Worm (Caenorhabditis elegans): Measurements from ENCODE around the gene lonp-2.
A peak's percentile ranks its signal among the peaks of the same experiment; 100 is the strongest.

Gene lonp-2

DNA sequence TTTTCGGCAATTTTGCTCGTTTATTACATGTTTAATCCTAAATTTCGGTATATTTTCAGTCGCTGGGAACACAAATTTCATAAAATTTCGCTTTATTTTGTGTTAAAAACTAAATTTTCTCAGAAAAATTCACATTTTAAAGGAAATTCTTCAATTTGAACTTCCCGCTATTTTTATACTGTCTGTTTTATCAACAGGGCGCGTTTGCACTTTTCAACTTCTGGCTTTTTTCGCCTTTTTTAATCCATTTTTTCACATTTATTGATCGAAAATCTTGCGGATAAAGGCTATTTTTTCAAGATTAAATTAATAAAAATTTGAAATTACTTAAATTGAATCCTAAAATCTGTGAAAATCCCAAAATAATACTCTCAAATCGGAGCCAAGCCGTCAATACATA is 44.6 kb downstream of the lonp-2 start (continued):
- TF ChIP-seq elt-3 (tag; optimal IDR thresholded peaks at IDR 0.05): peak in 1 of 6 experiments; percentile 29
- TF ChIP-seq lin-35 (GFP tag; optimal IDR thresholded peaks at IDR 0.05): peak; percentile 96 to 97
- TF ChIP-seq pax-3 (tag; optimal IDR thresholded peaks at IDR 0.05): no peak

ce11 chrIII:12152599-12152998 is 45.0 kb downstream of the lonp-2 start, which contains the start of gene Y75B8A.7:
Gene Y75B8A.7 (plus strand): TSS chrIII:12152899.
- no peak for TF ChIP-seq nhr-84 (tag; optimal IDR thresholded peaks at IDR 0.05)
- peak; percentile 25 for TF ChIP-seq nhr-85 (tag)

DNA sequence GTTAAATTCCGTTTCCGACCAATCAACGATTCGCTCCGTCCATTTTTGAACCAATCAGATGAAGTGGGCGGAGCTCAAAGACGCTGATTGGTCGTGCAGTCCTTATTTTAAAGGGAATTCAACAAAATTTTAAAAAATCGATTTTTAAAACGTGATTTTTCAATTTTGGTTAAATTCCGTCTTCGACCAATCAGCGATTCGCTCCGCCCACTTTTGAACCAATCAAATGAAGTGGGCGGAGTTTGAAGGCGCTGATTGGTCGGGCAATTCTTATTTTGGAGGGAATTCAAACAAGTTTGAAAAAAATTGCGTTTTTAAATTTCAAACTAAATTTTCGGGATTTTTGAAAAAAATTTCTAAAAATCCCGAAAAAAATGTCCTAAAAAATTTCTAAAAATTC is 45.9 kb downstream of the lonp-2 start:
- no peak for TF ChIP-seq alr-1 (tag; optimal IDR thresholded peaks at IDR 0.05; ENCODE audit: borderline replicate concordance)
- no peak for TF ChIP-seq nhr-19 (GFP tag; conservative IDR thresholded peaks at IDR 0.05)

DNA sequence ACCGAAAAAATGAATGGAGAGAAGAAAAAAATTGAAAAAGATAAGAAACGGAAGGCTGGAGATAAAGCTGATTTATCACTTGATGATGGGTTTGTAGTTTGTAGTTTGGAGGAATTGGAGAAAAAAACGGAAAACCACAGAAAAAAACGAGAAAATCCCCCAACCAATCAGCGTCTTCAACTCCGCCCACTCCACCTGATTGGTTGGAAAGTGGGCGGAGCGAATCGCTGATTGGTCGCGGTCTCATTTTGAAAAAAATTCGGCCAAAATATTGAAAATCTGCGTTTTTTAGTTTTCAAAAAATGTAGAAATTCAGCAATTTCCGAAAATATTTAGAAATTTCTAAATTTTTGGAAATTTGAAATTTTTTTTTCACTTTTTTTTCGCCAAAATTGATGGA is 48.2 kb downstream of the lonp-2 start:
- TF ChIP-seq C04F5.9 (tag; optimal IDR thresholded peaks at IDR 0.05) (no peak), ceh-63 (GFP tag; optimal IDR thresholded peaks at IDR 0.05) (no peak), unc-62 (GFP tag; optimal IDR thresholded peaks at IDR 0.05) (no peak), xbp-1 (tag; optimal IDR thresholded peaks at IDR 0.05) (no peak), C16A3.4 (tag; optimal IDR thresholded peaks at IDR 0.05) (no peak), swsn-7 (tag; optimal IDR thresholded peaks at IDR 0.05) (no peak), lin-39 (tag; optimal IDR thresholded peaks at IDR 0.05) (no peak), tbx-2 (tag; optimal IDR thresholded peaks at IDR 0.05) (no peak), nhr-71 (tag; optimal IDR thresholded peaks at IDR 0.05) (no peak), rnt-1 (tag; optimal IDR thresholded peaks at IDR 0.05) (no peak), ceh-90 (tag; optimal IDR thresholded peaks at IDR 0.05) (no peak), mdl-1 (tag; optimal IDR thresholded peaks at IDR 0.05) (no peak), nhr-11 (tag; optimal IDR thresholded peaks at IDR 0.05) (no peak), hlh-4 (tag; optimal IDR thresholded peaks at IDR 0.05) (no peak), sup-37 (GFP tag; optimal IDR thresholded peaks at IDR 0.05) (no peak), irx-1 (tag; optimal IDR thresholded peaks at IDR 0.05) (no peak), dpl-1 (GFP tag; optimal IDR thresholded peaks at IDR 0.05) (no peak), hlh-17 (GFP tag; optimal IDR thresholded peaks at IDR 0.05; ENCODE audit: borderline replicate concordance) (no peak)

DNA sequence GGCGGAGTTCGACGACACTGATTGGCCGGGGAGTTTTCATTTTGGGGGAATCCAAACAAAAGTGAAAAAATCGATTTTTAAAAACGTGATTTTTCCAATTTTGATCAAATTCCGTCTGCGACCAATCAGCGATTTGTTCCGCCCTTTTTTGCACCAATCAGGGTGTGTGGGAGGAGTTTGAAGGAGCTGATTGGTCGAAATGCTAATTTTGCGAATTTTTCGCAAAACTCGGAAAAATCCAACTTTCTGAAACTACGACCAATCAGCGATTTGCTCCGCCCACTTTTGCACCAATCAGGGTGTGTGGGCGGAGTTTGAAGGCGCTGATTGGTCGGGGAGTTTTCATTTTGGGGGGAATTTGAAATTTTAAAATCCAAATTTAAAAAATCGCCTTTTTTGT is 49.0 kb downstream of the lonp-2 start:
- TF ChIP-seq ets-5 (GFP tag; IDR thresholded peaks at IDR 0.05) (no peak), efl-1 (optimal IDR thresholded peaks at IDR 0.05) (no peak), efl-1 (GFP tag; optimal IDR thresholded peaks at IDR 0.05 in 1 of 2) (peak in 1 of 2 experiments; percentile 6)

DNA sequence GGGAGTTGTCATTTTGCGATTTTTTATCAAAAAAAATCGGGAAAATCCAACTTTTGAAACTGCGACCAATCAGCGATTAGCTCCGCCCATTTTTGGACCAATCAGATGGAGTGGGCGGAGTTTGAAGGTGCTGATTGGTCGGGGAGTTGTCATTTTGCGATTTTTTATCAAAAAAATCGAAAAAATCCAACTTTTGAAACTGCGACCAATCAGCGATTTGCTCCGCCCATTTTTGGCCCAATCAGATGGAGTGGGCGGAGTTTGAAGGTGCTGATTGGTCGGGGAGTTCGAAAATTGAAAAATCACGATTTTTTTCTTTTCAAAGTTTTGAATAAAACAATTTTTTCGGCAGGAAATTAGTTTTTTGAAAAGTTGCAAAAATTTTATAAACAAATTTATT is 50.0 kb downstream of the lonp-2 start:
- TF ChIP-seq aly-2 (tag; optimal IDR thresholded peaks at IDR 0.05): no peak
- TF ChIP-seq sptf-1 (tag; optimal IDR thresholded peaks at IDR 0.05): no peak
- no peak for TF ChIP-seq ceh-63 (GFP tag; optimal IDR thresholded peaks at IDR 0.05)

ce11 chrIII:12159208-12159607 is 51.6 kb downstream of the lonp-2 start:
- TF ChIP-seq ceh-88 (GFP tag; IDR thresholded peaks at IDR 0.05) (no peak), nhr-237 (tag; optimal IDR thresholded peaks at IDR 0.05) (no peak), jun-1 (tag; optimal IDR thresholded peaks at IDR 0.05) (no peak), elt-2 (tag; optimal IDR thresholded peaks at IDR 0.05) (no peak), pax-3 (tag; optimal IDR thresholded peaks at IDR 0.05) (no peak), vab-15 (tag; optimal IDR thresholded peaks at IDR 0.05) (no peak), xbp-1 (tag; optimal IDR thresholded peaks at IDR 0.05) (no peak), ztf-4 (tag; optimal IDR thresholded peaks at IDR 0.05) (no peak), sup-37 (GFP tag; optimal IDR thresholded peaks at IDR 0.05) (no peak), blmp-1 (tag; optimal IDR thresholded peaks at IDR 0.05) (no peak), unc-30 (tag; optimal IDR thresholded peaks at IDR 0.05) (no peak), mdl-1 (tag; optimal IDR thresholded peaks at IDR 0.05) (no peak), ztf-11 (tag; optimal IDR thresholded peaks at IDR 0.05) (no peak), mep-1 (tag; optimal IDR thresholded peaks at IDR 0.05) (no peak), nhr-19 (GFP tag; conservative IDR thresholded peaks at IDR 0.05) (no peak), nhr-90 (tag; optimal IDR thresholded peaks at IDR 0.05; ENCODE audit: poor library complexity) (no peak)
